Worm (Caenorhabditis elegans): ENCODE data around the gene frpr-12.

Gene frpr-12

DNA sequence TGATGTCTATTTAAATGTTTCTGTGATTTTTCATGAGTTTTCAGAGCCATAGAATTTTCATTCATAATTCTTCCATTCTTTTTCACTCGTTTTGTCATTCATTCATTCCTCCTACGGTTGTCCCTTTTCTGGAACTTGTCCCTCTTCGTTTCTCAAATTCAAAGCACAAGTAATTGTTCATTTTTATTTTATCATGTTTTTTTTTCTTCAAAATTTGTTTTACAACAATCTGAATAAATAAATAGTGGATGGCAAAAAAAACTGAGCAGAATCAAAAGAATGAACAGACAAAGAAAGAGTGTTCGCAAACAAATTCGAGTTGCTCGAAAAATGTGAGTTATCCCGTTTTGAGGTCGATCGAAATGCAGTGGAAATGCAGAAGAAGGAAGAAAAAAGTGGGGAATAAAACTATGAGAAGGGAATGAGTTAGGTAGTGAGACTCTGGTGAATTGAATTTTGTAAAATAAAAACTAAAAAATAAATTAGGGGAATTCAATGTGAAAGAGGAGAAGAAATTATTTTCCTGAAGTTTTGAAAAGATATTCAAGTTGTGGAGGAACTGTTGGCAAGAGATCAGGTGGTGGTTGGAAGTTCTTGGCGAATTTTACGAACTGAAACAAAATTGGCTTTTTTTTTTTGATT is 36.7 kb downstream of the frpr-12 start:
- TF ChIP-seq hlh-13 (GFP tag; optimal IDR thresholded peaks at IDR 0.05) (no peak), odd-2 (tag; optimal IDR thresholded peaks at IDR 0.05) (no peak), F13H6.1 (tag; optimal IDR thresholded peaks at IDR 0.05) (no peak), fkh-6 (tag; optimal IDR thresholded peaks at IDR 0.05) (no peak), hlh-6 (tag; optimal IDR thresholded peaks at IDR 0.05) (no peak), ceh-9 (tag; optimal IDR thresholded peaks at IDR 0.05) (no peak), ceh-2 (tag; optimal IDR thresholded peaks at IDR 0.05) (no peak), gmeb-2 (tag; optimal IDR thresholded peaks at IDR 0.05) (no peak), ceh-31 (tag; optimal IDR thresholded peaks at IDR 0.05) (no peak), fax-1 (tag; optimal IDR thresholded peaks at IDR 0.05) (no peak), K09A11.1 (tag; optimal IDR thresholded peaks at IDR 0.05; ENCODE audit: insufficient read depth) (no peak), che-1 (tag; optimal IDR thresholded peaks at IDR 0.05) (no peak), nfya-1 (tag; optimal IDR thresholded peaks at IDR 0.05) (no peak), hlh-8 (tag; optimal IDR thresholded peaks at IDR 0.05) (no peak), C08G9.2 (tag; optimal IDR thresholded peaks at IDR 0.05) (no peak), npax-4 (tag; optimal IDR thresholded peaks at IDR 0.05) (no peak), ref-2 (tag; optimal IDR thresholded peaks at IDR 0.05) (no peak), dve-1 (tag; optimal IDR thresholded peaks at IDR 0.05) (no peak)

- TF ChIP-seq ceh-34 (tag; optimal IDR thresholded peaks at IDR 0.05) = no peak
- TF ChIP-seq hlh-15 (tag; optimal IDR thresholded peaks at IDR 0.05) = no peak
Measured at ce11 chrV:8940419-8940818, 37.6 kb downstream of the frpr-12 start.

DNA sequence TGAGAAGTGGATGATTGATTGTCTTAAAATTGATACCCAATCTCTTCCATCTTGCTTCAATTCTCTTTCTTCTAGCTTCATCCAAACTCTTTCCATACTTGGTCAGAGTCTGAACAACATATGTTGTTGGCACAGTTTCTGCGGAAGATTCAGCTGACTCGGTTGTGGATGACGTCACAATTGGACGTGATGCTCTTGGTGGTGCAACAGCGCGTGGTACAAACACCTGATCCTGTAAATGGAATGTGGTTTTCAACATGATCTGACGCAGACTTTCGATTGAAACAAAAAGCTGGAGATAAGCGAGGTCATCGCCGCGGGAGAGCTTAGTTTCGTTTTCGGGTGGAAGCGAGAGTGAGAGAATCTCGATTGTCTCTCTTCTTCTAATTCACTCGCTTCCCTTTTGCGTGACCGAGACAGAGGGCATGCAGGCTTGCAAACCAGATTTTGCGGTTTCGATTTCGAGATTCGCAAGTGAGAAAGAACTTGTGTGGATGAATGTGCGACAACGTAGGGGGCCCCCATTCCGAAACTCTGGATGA is 39.7 kb downstream of the frpr-12 start:
- TF ChIP-seq che-1 (tag; optimal IDR thresholded peaks at IDR 0.05) = no peak
- no peak for TF ChIP-seq pros-1 (tag; optimal IDR thresholded peaks at IDR 0.05)
- no peak for TF ChIP-seq F13H6.1 (tag; optimal IDR thresholded peaks at IDR 0.05)
- no peak for TF ChIP-seq ceh-18 (tag; optimal IDR thresholded peaks at IDR 0.05)

DNA sequence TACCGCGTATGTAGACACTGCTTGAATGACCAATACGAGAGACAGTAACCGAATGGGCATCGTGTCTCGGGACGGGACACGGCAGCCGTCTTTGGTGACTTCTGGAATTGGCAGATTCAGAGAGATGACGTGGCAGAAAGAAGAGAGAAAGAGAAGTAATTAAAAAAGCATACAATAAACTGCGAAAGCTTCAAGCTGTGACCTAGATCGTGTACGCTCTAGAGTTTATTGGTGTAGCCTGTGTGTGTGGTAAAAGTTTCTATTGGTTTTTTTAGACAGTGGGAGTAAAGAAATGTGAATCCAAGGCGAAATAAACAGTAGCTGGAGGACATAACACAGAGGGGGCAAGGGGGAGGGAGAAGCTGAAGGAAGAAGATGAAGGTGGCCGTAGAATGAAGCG is 41.2 kb downstream of the frpr-12 start, which contains the start of gene T19A5.3:
TSS of gene T19A5.3 (minus strand) at position 101 of the 400 bp plus-strand sequence.
- TF ChIP-seq ceh-31 (tag; optimal IDR thresholded peaks at IDR 0.05) = no peak
- TF ChIP-seq sox-4 (tag; optimal IDR thresholded peaks at IDR 0.05) = no peak
- TF ChIP-seq Y22D7AL.16 (tag; optimal IDR thresholded peaks at IDR 0.05) = no peak
- no peak for TF ChIP-seq pros-1 (tag; optimal IDR thresholded peaks at IDR 0.05)
- TF ChIP-seq dmd-4 (tag; optimal IDR thresholded peaks at IDR 0.05; ENCODE audit: borderline replicate concordance) = no peak
- TF ChIP-seq hlh-13 (GFP tag; optimal IDR thresholded peaks at IDR 0.05) = no peak
- TF ChIP-seq pax-1 (tag; optimal IDR thresholded peaks at IDR 0.05) = no peak
- TF ChIP-seq zip-5 (tag; optimal IDR thresholded peaks at IDR 0.05) = no peak
- TF ChIP-seq lin-11 (tag; optimal IDR thresholded peaks at IDR 0.05) = no peak
- no peak for TF ChIP-seq gmeb-2 (tag; optimal IDR thresholded peaks at IDR 0.05)
- TF ChIP-seq che-1 (tag; optimal IDR thresholded peaks at IDR 0.05) = no peak
- TF ChIP-seq pag-3 (tag; optimal IDR thresholded peaks at IDR 0.05; ENCODE audit: borderline replicate concordance) = no peak

- no peak for TF ChIP-seq lin-11 (tag; optimal IDR thresholded peaks at IDR 0.05)
- TF ChIP-seq T23F11.4 (GFP tag; optimal IDR thresholded peaks at IDR 0.05) = no peak
- TF ChIP-seq pros-1 (tag; optimal IDR thresholded peaks at IDR 0.05) = no peak
- TF ChIP-seq F13H6.1 (tag; optimal IDR thresholded peaks at IDR 0.05) = no peak
- TF ChIP-seq che-1 (tag; optimal IDR thresholded peaks at IDR 0.05) = no peak
Measured at ce11 chrV:8944481-8944880, 41.7 kb downstream of the frpr-12 start.

DNA sequence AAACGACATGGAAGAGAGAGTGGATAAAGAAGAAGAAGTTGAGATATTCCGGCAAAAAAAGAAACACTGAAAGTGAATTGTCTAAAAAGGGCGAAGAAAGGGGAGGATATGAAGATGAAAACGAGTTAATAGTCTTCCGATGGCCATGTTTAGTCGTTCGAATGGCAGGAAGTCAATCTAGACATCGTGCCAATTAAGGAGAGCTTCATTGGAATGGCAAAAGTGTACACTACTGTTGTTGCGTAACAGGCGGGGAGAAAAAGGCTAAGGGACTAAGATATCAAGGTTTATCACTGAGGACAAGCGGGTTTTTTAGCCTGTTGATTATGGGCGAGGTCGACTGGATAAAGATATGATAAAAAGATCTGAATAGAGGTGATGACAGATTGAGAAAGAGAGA is 43.3 kb downstream of the frpr-12 start:
- TF ChIP-seq ceh-45 (GFP tag; IDR thresholded peaks at IDR 0.05) (no peak), madf-2 (tag; optimal IDR thresholded peaks at IDR 0.05) (no peak), sox-2 (GFP tag; IDR thresholded peaks at IDR 0.05) (no peak), ceh-6 (GFP tag; optimal IDR thresholded peaks at IDR 0.05) (no peak), ceh-34 (tag; optimal IDR thresholded peaks at IDR 0.05) (no peak), T23F11.4 (GFP tag; optimal IDR thresholded peaks at IDR 0.05) (no peak), lim-6 (tag; optimal IDR thresholded peaks at IDR 0.05) (no peak), lin-11 (tag; optimal IDR thresholded peaks at IDR 0.05) (no peak), ceh-48 (tag; optimal IDR thresholded peaks at IDR 0.05) (no peak), sdc-2 (tag; optimal IDR thresholded peaks at IDR 0.05) (no peak), ceh-22 (tag; optimal IDR thresholded peaks at IDR 0.05) (no peak), ref-2 (tag; optimal IDR thresholded peaks at IDR 0.05) (no peak), nfya-1 (tag; optimal IDR thresholded peaks at IDR 0.05) (no peak), ceh-18 (tag; optimal IDR thresholded peaks at IDR 0.05) (no peak), ttx-3 (tag; optimal IDR thresholded peaks at IDR 0.05) (no peak), pha-2 (tag; optimal IDR thresholded peaks at IDR 0.05) (no peak), unc-55 (GFP tag; optimal IDR thresholded peaks at IDR 0.05) (no peak)

Data from whole organism, late embryonic.